Worm (Caenorhabditis elegans): ENCODE results near the gene nhr-118.

The nhr-118 gene

ce11 chrV:4429576-4429975 is 22.0 kb downstream of the nhr-118 start, which contains the start of gene Y47D7A.12:
Y47D7A.12 (minus strand) TSS chrV:4429676.
- TF ChIP-seq nhr-77 (tag; optimal IDR thresholded peaks at IDR 0.05) (no peak), nhr-11 (tag; optimal IDR thresholded peaks at IDR 0.05) (no peak), nhr-25 (tag; optimal IDR thresholded peaks at IDR 0.05) (no peak), fkh-2 (tag; optimal IDR thresholded peaks at IDR 0.05) (no peak), fos-1 (tag; optimal IDR thresholded peaks at IDR 0.05) (no peak), eor-1 (tag; optimal IDR thresholded peaks at IDR 0.05) (no peak), nfya-1 (tag; optimal IDR thresholded peaks at IDR 0.05; ENCODE audit: insufficient read depth) (no peak), elt-3 (tag; optimal IDR thresholded peaks at IDR 0.05) (no peak), elt-2 (tag; optimal IDR thresholded peaks at IDR 0.05) (no peak), tbx-2 (tag; optimal IDR thresholded peaks at IDR 0.05) (no peak), ceh-28 (tag; optimal IDR thresholded peaks at IDR 0.05) (no peak), ceh-16 (tag; optimal IDR thresholded peaks at IDR 0.05) (no peak), nhr-43 (tag; optimal IDR thresholded peaks at IDR 0.05; ENCODE audit: poor library complexity, severe bottlenecking) (no peak), ztf-11 (tag; optimal IDR thresholded peaks at IDR 0.05) (no peak), ceh-82 (tag; optimal IDR thresholded peaks at IDR 0.05) (no peak), hmg-11 (tag; optimal IDR thresholded peaks at IDR 0.05) (no peak)

- TF ChIP-seq nhr-25 (tag; optimal IDR thresholded peaks at IDR 0.05) = no peak
- no peak for TF ChIP-seq ztf-11 (tag; optimal IDR thresholded peaks at IDR 0.05)
- no peak for TF ChIP-seq ceh-16 (tag; optimal IDR thresholded peaks at IDR 0.05)
- no peak for TF ChIP-seq nhr-76 (tag; optimal IDR thresholded peaks at IDR 0.05)
- no peak for TF ChIP-seq nhr-28 (tag; optimal IDR thresholded peaks at IDR 0.05)
- no peak for TF ChIP-seq fos-1 (tag; optimal IDR thresholded peaks at IDR 0.05)
- TF ChIP-seq sea-2 (GFP tag; optimal IDR thresholded peaks at IDR 0.05) = no peak
- TF ChIP-seq fkh-10 (GFP tag; optimal IDR thresholded peaks at IDR 0.05) = no peak
- TF ChIP-seq pha-4 (tag; optimal IDR thresholded peaks at IDR 0.05) = no peak
- TF ChIP-seq nhr-43 (tag; optimal IDR thresholded peaks at IDR 0.05; ENCODE audit: poor library complexity, severe bottlenecking) = no peak
- TF ChIP-seq elt-1 (tag; optimal IDR thresholded peaks at IDR 0.05) = no peak
These were observed 25.2 kb downstream of the nhr-118 start, which contains the start of gene Y47D7A.15 for ce11 chrV:4432783-4433237. Y47D7A.15 (minus strand) TSS chrV:4433187.

- no peak for TF ChIP-seq ztf-4 (tag; optimal IDR thresholded peaks at IDR 0.05)
- TF ChIP-seq lin-39 (tag; optimal IDR thresholded peaks at IDR 0.05) = no peak
- TF ChIP-seq egl-27 (tag; optimal IDR thresholded peaks at IDR 0.05) = no peak
- TF ChIP-seq nhr-25 (tag; optimal IDR thresholded peaks at IDR 0.05) = peak; percentile 31
These were observed 27.9 kb downstream of the nhr-118 start, which contains the start of gene Y47D7A.13 for ce11 chrV:4435411-4435981. Y47D7A.13 (minus strand) TSS chrV:4435927.

ce11 chrV:4437215-4437614 is 29.6 kb downstream of the nhr-118 start:
- TF ChIP-seq nhr-25 (tag; optimal IDR thresholded peaks at IDR 0.05) (peak; percentile 43), fkh-10 (GFP tag; optimal IDR thresholded peaks at IDR 0.05) (no peak)

ce11 chrV:4442749-4443381 is 35.2 kb downstream of the nhr-118 start, which contains the start of gene rft-1:
rft-1 (minus strand) TSS chrV:4443223.
- TF ChIP-seq elt-2 (tag; optimal IDR thresholded peaks at IDR 0.05) (peak; percentile 50), pqm-1 (tag; optimal IDR thresholded peaks at IDR 0.05) (peak; percentile 12), lsy-12 (tag; optimal IDR thresholded peaks at IDR 0.05) (no peak), ZK546.5 (tag; optimal IDR thresholded peaks at IDR 0.05) (no peak), nhr-12 (tag; optimal IDR thresholded peaks at IDR 0.05) (no peak), nfya-1 (tag; optimal IDR thresholded peaks at IDR 0.05; ENCODE audit: insufficient read depth) (no peak), ceh-82 (tag; optimal IDR thresholded peaks at IDR 0.05) (no peak), tbx-2 (tag; optimal IDR thresholded peaks at IDR 0.05) (no peak), fos-1 (tag; optimal IDR thresholded peaks at IDR 0.05) (no peak), snpc-4 (tag; optimal IDR thresholded peaks at IDR 0.05) (no peak), elt-3 (tag; optimal IDR thresholded peaks at IDR 0.05) (no peak), mdl-1 (tag; optimal IDR thresholded peaks at IDR 0.05) (no peak)

Measured in whole organism, L3 larva.